Worm (Caenorhabditis elegans) whole organism, L1 larva: ENCODE measurements around the gene Y4C6B.3.

Experiments
- C04F5.9 ChIP-seq: sonication (generic microtip); optimal IDR thresholded peaks from 2 replicates; lab custom pipeline; 2016; ENCODE audit warnings: missing genetic modification characterization, missing compliant biosample characterization
- C16A3.4 ChIP-seq: fragments of 150-350 bp; optimal IDR thresholded peaks from 2 replicates; lab custom pipeline; 2014; ENCODE audit warnings: missing biosample characterization, missing genetic modification characterization
- C34B4.2 ChIP-seq: sonication (generic microtip); optimal IDR thresholded peaks from 2 replicates; lab custom pipeline; 2017; ENCODE audit warnings: mild to moderate bottlenecking, missing genetic modification characterization, missing compliant biosample characterization
- aly-2 ChIP-seq: fragments of 150-350 bp; optimal IDR thresholded peaks from 2 replicates; lab custom pipeline; 2014; ENCODE audit warnings: missing biosample characterization, missing genetic modification characterization
- blmp-1 ChIP-seq: fragments of 150-350 bp; optimal IDR thresholded peaks from 2 replicates; lab custom pipeline; 2014; ENCODE audit warnings: missing biosample characterization, missing genetic modification characterization
- ceh-8 ChIP-seq: fragments of 200-800 bp; sonication (Bioruptor generic); optimal IDR thresholded peaks from 2 replicates; lab custom pipeline; 2018; ENCODE audit warnings: mild to moderate bottlenecking, missing genetic modification characterization, moderate library complexity, missing compliant biosample characterization
- ceh-82 ChIP-seq, 3 experiments: fragments of 150-350 bp in 1 of 3; sonication (generic microtip) in 2 of 3; optimal IDR thresholded peaks; 2 replicates each; lab custom pipeline; 2014 to 2017; ENCODE audit warnings: missing biosample characterization in 3 of 3, missing genetic modification characterization in 3 of 3
- ceh-90 ChIP-seq: sonication (generic microtip); optimal IDR thresholded peaks from 2 replicates; lab custom pipeline; 2016; ENCODE audit warnings: missing genetic modification characterization, missing compliant biosample characterization
- dpl-1 ChIP-seq, 3 experiments: fragments of 150-350 bp in 2 of 3; sonication (generic microtip) in 1 of 3; optimal IDR thresholded peaks; 2 replicates each; lab custom pipeline; 2014 to 2017; ENCODE audit warnings: missing biosample characterization in 3 of 3, missing genetic modification characterization in 3 of 3, missing genetic modification reagents in 3 of 3
- efl-1 ChIP-seq, 4 experiments: fragments of 150-350 bp; optimal IDR thresholded peaks in 3 of 4; peaks in 1 of 4; 1 replicate in 1 of 4; 2 replicates in 3 of 4; lab custom pipeline; 2014; ENCODE audit warnings: missing biosample characterization in 2 of 4, missing genetic modification characterization in 2 of 4, missing genetic modification reagents in 2 of 4
- efl-3 ChIP-seq: fragments of 200-800 bp; sonication (Bioruptor generic); optimal IDR thresholded peaks from 2 replicates; lab custom pipeline; 2018; ENCODE audit warnings: mild to moderate bottlenecking, missing genetic modification characterization, missing compliant biosample characterization
- elt-2 ChIP-seq: sonication (generic microtip); optimal IDR thresholded peaks from 2 replicates; lab custom pipeline; 2016; ENCODE audit warnings: missing genetic modification characterization, mild to moderate bottlenecking, inconsistent platforms, missing compliant biosample characterization, missing genetic modification reagents
- fkh-10 ChIP-seq: sonication (generic microtip); optimal IDR thresholded peaks from 2 replicates; lab custom pipeline; 2017; ENCODE audit warnings: missing biosample characterization, missing genetic modification reagents, missing genetic modification characterization
- fkh-4 ChIP-seq: sonication (generic microtip); optimal IDR thresholded peaks from 2 replicates; lab custom pipeline; 2016; ENCODE audit warnings: missing compliant biosample characterization, missing genetic modification characterization, borderline replicate concordance
- hlh-17 ChIP-seq: fragments of 200-800 bp; sonication (Bioruptor generic); optimal IDR thresholded peaks from 2 replicates; lab custom pipeline; 2018; ENCODE audit warnings: missing genetic modification characterization, mild to moderate bottlenecking, missing compliant biosample characterization, moderate library complexity, borderline replicate concordance
- hpl-2 ChIP-seq: fragments of 150-350 bp; optimal IDR thresholded peaks from 2 replicates; lab custom pipeline; 2014; ENCODE audit warnings: missing biosample characterization, missing genetic modification reagents, missing genetic modification characterization
- irx-1 ChIP-seq: sonication (generic microtip); optimal IDR thresholded peaks from 2 replicates; lab custom pipeline; 2016; ENCODE audit warnings: missing genetic modification characterization, missing compliant biosample characterization
- isw-1 ChIP-seq: fragments of 200-800 bp; sonication (Bioruptor generic); IDR thresholded peaks from 2 replicates; pipeline ENCODE4 v1.3.6; 2022; ENCODE audit warnings: missing genetic modification characterization, missing compliant biosample characterization
- lin-15B ChIP-seq: fragments of 150-350 bp; sonication (generic microtip); optimal IDR thresholded peaks from 3 replicates; lab custom pipeline; 2014; ENCODE audit warnings: missing biosample characterization, missing genetic modification characterization
- lin-39 ChIP-seq: fragments of 150-350 bp; optimal IDR thresholded peaks from 2 replicates; lab custom pipeline; 2014; ENCODE audit warnings: missing biosample characterization, missing genetic modification reagents, missing genetic modification characterization
- lir-3 ChIP-seq: sonication (generic microtip); optimal IDR thresholded peaks from 2 replicates; lab custom pipeline; 2016; ENCODE audit warnings: mild to moderate bottlenecking, missing genetic modification characterization, moderate library complexity, missing compliant biosample characterization; ENCODE audit not compliant: poor library complexity
- lsy-2 ChIP-seq, 2 experiments: fragments of 150-350 bp; optimal IDR thresholded peaks; 2 replicates each; lab custom pipeline; 2014; ENCODE audit warnings: missing biosample characterization in 2 of 2, missing genetic modification characterization in 2 of 2
- mab-9 ChIP-seq: fragments of 200-800 bp; sonication (Bioruptor generic); IDR thresholded peaks from 2 replicates; pipeline ENCODE4 v1.3.6; 2022; ENCODE audit warnings: missing genetic modification reagents, missing genetic modification characterization, missing compliant biosample characterization
- nhr-11 ChIP-seq: fragments of 150-350 bp; optimal IDR thresholded peaks from 2 replicates; lab custom pipeline; 2014; ENCODE audit warnings: missing biosample characterization, missing genetic modification characterization
- nhr-19 ChIP-seq: fragments of 200-800 bp; sonication (Bioruptor generic); conservative IDR thresholded peaks from 2 replicates; pipeline ENCODE4 v1.3.6; 2022; ENCODE audit warnings: missing genetic modification characterization, missing compliant biosample characterization
- nhr-20 ChIP-seq: sonication (generic microtip); optimal IDR thresholded peaks from 2 replicates; lab custom pipeline; 2016; ENCODE audit warnings: mild to moderate bottlenecking, missing genetic modification characterization, missing compliant biosample characterization
- nhr-237 ChIP-seq: fragments of 150-350 bp; optimal IDR thresholded peaks from 2 replicates; lab custom pipeline; 2014; ENCODE audit warnings: missing biosample characterization, missing genetic modification characterization
- nhr-28 ChIP-seq: fragments of 150-350 bp; optimal IDR thresholded peaks from 2 replicates; lab custom pipeline; 2014; ENCODE audit warnings: missing biosample characterization, missing genetic modification characterization
- nhr-47 ChIP-seq: sonication (generic microtip); optimal IDR thresholded peaks from 2 replicates; lab custom pipeline; 2016; ENCODE audit warnings: mild to moderate bottlenecking, missing genetic modification characterization, moderate library complexity, missing compliant biosample characterization
- nhr-76 ChIP-seq: sonication (generic microtip); optimal IDR thresholded peaks from 2 replicates; lab custom pipeline; 2017; ENCODE audit warnings: missing biosample characterization, missing genetic modification characterization
- nhr-85 ChIP-seq: sonication (generic microtip); peaks from one replicate; lab custom pipeline; 2016; ENCODE audit warnings: missing genetic modification characterization, inconsistent platforms, missing compliant biosample characterization
- nhr-90 ChIP-seq: sonication (generic microtip); optimal IDR thresholded peaks from 2 replicates; lab custom pipeline; 2016; ENCODE audit warnings: mild to moderate bottlenecking, missing genetic modification characterization, missing compliant biosample characterization; ENCODE audit not compliant: poor library complexity
- pag-3 ChIP-seq: sonication (generic microtip); optimal IDR thresholded peaks from 2 replicates; lab custom pipeline; 2017; ENCODE audit warnings: missing genetic modification characterization, mild to moderate bottlenecking, missing compliant biosample characterization, antibody characterized with exemption, borderline replicate concordance; ENCODE audit not compliant: insufficient read depth
- pqm-1 ChIP-seq: sonication (generic microtip); optimal IDR thresholded peaks from 3 replicates; lab custom pipeline; 2017; ENCODE audit warnings: missing biosample characterization, missing genetic modification characterization
- rnt-1 ChIP-seq: sonication (generic microtip); optimal IDR thresholded peaks from 2 replicates; lab custom pipeline; 2016; ENCODE audit warnings: mild to moderate bottlenecking, missing genetic modification characterization, moderate library complexity, missing compliant biosample characterization
- skn-1 ChIP-seq: fragments of 150-350 bp; optimal IDR thresholded peaks from 2 replicates; lab custom pipeline; 2014; ENCODE audit warnings: missing biosample characterization, missing genetic modification characterization
- sup-37 ChIP-seq: fragments of 200-800 bp; sonication (Bioruptor generic); optimal IDR thresholded peaks from 2 replicates; lab custom pipeline; 2018; ENCODE audit warnings: mild to moderate bottlenecking, missing genetic modification characterization, missing compliant biosample characterization
- swsn-7 ChIP-seq: sonication (generic microtip); optimal IDR thresholded peaks from 2 replicates; lab custom pipeline; 2016; ENCODE audit warnings: missing genetic modification characterization, missing compliant biosample characterization
- tlp-1 ChIP-seq: fragments of 150-350 bp; optimal IDR thresholded peaks from 2 replicates; lab custom pipeline; 2014; ENCODE audit warnings: missing biosample characterization, missing genetic modification characterization
- unc-130 ChIP-seq: fragments of 150-350 bp; optimal IDR thresholded peaks from 2 replicates; lab custom pipeline; 2017; ENCODE audit warnings: missing biosample characterization, missing genetic modification characterization, inconsistent platforms
- unc-86 ChIP-seq: sonication (generic microtip); optimal IDR thresholded peaks from 2 replicates; lab custom pipeline; 2016; ENCODE audit warnings: missing genetic modification characterization, missing compliant biosample characterization
- unc-98 ChIP-seq: fragments of 200-800 bp; sonication (Bioruptor generic); IDR thresholded peaks from 2 replicates; pipeline ENCODE4 v1.3.6; 2022; ENCODE audit warnings: missing genetic modification characterization, missing compliant biosample characterization
- xbp-1 ChIP-seq: sonication (generic microtip); optimal IDR thresholded peaks from 2 replicates; lab custom pipeline; 2016; ENCODE audit warnings: missing genetic modification characterization, missing compliant biosample characterization
- zip-4 ChIP-seq: fragments of 200-800 bp; sonication (Bioruptor generic); optimal IDR thresholded peaks from 2 replicates; lab custom pipeline; 2018; ENCODE audit warnings: mild to moderate bottlenecking, missing genetic modification characterization, moderate library complexity, missing compliant biosample characterization
- ztf-11 ChIP-seq, 2 experiments: sonication (generic microtip); optimal IDR thresholded peaks; 2 replicates each; lab custom pipeline; 2016 to 2017; ENCODE audit warnings: missing genetic modification characterization in 2 of 2, missing biosample characterization in 1 of 2, missing compliant biosample characterization in 1 of 2
- ztf-4 ChIP-seq: fragments of 150-350 bp; optimal IDR thresholded peaks from 2 replicates; lab custom pipeline; 2014; ENCODE audit warnings: missing biosample characterization, missing genetic modification characterization

Y4C6B.3 gene

DNA sequence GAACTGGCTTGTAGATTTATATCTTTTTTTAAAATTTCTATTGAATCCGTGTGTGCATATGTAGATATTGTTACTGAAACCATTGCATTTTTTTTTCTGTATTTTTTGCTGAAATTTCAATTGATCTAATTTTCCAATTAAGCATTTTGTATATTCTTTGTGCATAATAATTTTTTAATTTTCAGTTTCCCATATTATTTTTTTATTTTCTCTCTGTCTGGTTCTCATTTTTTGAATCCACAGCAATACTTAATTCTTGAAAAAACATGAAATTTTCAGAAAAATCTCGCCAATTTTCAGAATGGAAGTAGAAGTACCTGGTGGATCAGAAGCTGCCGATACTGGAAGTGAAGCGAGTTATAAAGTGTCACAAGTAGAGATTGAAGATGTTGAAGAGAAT, 34.3 kb downstream of the Y4C6B.3 start, which contains the start of gene sand-1:
TSS of gene sand-1 (plus strand) at position 301 of the 400 bp plus-strand sequence.
- TF ChIP-seq nhr-237 (tag; lab: Kevin White, UChicago) (no peak), nhr-85 (tag; lab: Kevin White, UChicago) (no peak), elt-2 (tag; lab: Kevin White, UChicago) (no peak), mab-9 (GFP tag; lab: Robert Waterston, UW) (no peak), irx-1 (tag; lab: Kevin White, UChicago) (no peak), lsy-2 (tag; optimal IDR thresholded peaks at IDR 0.05; lab: Kevin White, UChicago) (no peak), hpl-2 (GFP tag; lab: Kevin White, UChicago) (no peak), ceh-90 (tag; lab: Kevin White, UChicago) (no peak), nhr-11 (tag; lab: Kevin White, UChicago) (no peak), ceh-82 (tag; optimal IDR thresholded peaks at IDR 0.05; lab: Kevin White, UChicago) (no peak), pag-3 (tag; lab: Kevin White, UChicago) (no peak), efl-3 (GFP tag; lab: Kevin White, UChicago) (no peak), lin-15B (tag; lab: Kevin White, UChicago) (no peak), rnt-1 (tag; lab: Kevin White, UChicago) (no peak), pqm-1 (tag; lab: Kevin White, UChicago) (no peak), unc-86 (tag; lab: Kevin White, UChicago) (no peak), tlp-1 (tag; lab: Kevin White, UChicago) (no peak), swsn-7 (tag; lab: Kevin White, UChicago) (no peak), fkh-4 (tag; lab: Kevin White, UChicago) (no peak)

DNA sequence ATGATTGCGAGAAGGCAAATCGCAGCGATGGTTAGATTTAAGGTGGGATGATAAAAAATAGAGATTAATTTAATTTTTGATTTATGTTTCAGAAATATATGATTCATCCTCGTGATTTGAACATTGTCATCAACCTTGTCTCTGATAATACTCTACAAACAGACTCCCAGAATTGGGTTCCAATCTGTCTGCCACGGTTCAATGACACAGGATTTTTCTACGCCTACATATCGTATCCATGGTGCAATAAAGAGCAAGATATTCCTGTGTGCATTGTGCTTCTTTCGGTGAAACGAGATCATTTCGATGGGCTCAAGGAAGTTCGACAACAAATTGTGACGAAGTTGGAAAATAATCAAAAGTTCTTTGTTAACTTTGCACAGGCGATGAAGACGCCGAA, 35.6 kb downstream of the Y4C6B.3 start:
- TF ChIP-seq unc-98: no peak
- no peak for TF ChIP-seq xbp-1 (tag; lab: Kevin White, UChicago)
- TF ChIP-seq efl-1 (optimal IDR thresholded peaks at IDR 0.05; lab: Kevin White, UChicago): no peak
- peak in 1 of 2 experiments; percentile 92 for TF ChIP-seq efl-1 (GFP tag; optimal IDR thresholded peaks at IDR 0.05 in 1 of 2; lab: Kevin White, UChicago)

DNA sequence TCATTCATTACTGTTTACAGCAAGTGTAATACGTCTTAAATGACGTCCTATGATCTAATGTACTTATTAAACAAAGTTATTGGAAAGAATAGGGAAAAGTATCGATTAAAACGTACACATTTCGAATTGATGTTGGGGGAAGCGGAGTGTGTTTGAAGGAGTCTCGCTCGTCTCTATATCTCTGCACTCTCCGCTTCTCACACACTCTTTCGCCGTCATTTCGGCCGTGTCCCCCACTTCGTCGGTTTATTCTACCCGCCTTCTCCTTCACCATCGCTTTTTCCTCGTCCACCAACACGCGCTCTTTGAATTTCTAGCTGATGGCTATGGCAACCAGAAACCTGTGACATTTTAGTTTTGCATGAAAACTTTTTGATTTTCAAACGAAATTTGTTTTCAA, 36.6 kb downstream of the Y4C6B.3 start:
- TF ChIP-seq ceh-90 (tag; lab: Kevin White, UChicago) (no peak), fkh-10 (GFP tag; lab: Kevin White, UChicago) (no peak), rnt-1 (tag; lab: Kevin White, UChicago) (peak; percentile 42), pag-3 (tag; lab: Kevin White, UChicago) (no peak), ceh-8 (no peak), ztf-4 (peak; percentile 13), irx-1 (tag; lab: Kevin White, UChicago) (no peak), skn-1 (tag; lab: Kevin White, UChicago) (peak; percentile 5), swsn-7 (tag; lab: Kevin White, UChicago) (peak; percentile 55), nhr-76 (tag; lab: Kevin White, UChicago) (no peak), nhr-237 (tag; lab: Kevin White, UChicago) (no peak), unc-130 (tag; lab: Kevin White, UChicago) (no peak), blmp-1 (no peak), lsy-2 (tag; optimal IDR thresholded peaks at IDR 0.05; lab: Kevin White, UChicago) (peak; percentile 38 to 45), nhr-19 (peak; percentile 15; the same call in 1 of the 2 replicates), C16A3.4 (tag; lab: Kevin White, UChicago) (no peak), sup-37 (GFP tag; lab: Kevin White, UChicago) (no peak), lin-39 (tag; lab: Kevin White, UChicago) (no peak), lin-15B (tag; lab: Kevin White, UChicago) (peak; percentile 8), unc-98 (no peak), nhr-20 (tag; lab: Kevin White, UChicago) (peak; percentile 27), C04F5.9 (tag; lab: Kevin White, UChicago) (no peak), aly-2 (tag; lab: Kevin White, UChicago) (no peak), dpl-1 (GFP tag; optimal IDR thresholded peaks at IDR 0.05; lab: Kevin White, UChicago) (peak in 2 of 3 experiments; percentile 7 to 11), C34B4.2 (no peak), nhr-47 (tag; lab: Kevin White, UChicago) (peak; percentile 8), ztf-11 (tag; optimal IDR thresholded peaks at IDR 0.05; lab: Kevin White, UChicago) (no peak), pqm-1 (tag; lab: Kevin White, UChicago) (no peak), isw-1 (GFP tag; lab: Robert Waterston, UW) (peak; percentile 2; the same call in 1 of the 2 replicates), zip-4 (no peak), nhr-28 (no peak), lir-3 (tag; lab: Kevin White, UChicago) (peak; percentile 26), hlh-17 (no peak), nhr-90 (no peak), mab-9 (GFP tag; lab: Robert Waterston, UW) (no peak)
